Fruit fly (Drosophila melanogaster) whole organism, adult: ENCODE results near the gene Idh3a.

Source experiments
- CG11617 ChIP-seq: fragments of 200-800 bp; sonication (Bioruptor generic); optimal IDR thresholded peaks from 2 replicates; lab custom pipeline; 2017; ENCODE audit warnings: mild to moderate bottlenecking, missing biosample characterization, missing genetic modification reagents, missing genetic modification characterization
- CG12768 ChIP-seq: fragments of 200-800 bp; sonication (Bioruptor generic); optimal IDR thresholded peaks from 2 replicates; lab custom pipeline; 2017; ENCODE audit warnings: missing biosample characterization, missing genetic modification characterization, mild to moderate bottlenecking, moderate library complexity, missing genetic modification reagents
- CG14711 ChIP-seq: fragments of 200-800 bp; sonication (Bioruptor generic); optimal IDR thresholded peaks from 2 replicates; lab custom pipeline; 2018; ENCODE audit warnings: missing biosample characterization, mild to moderate bottlenecking, missing genetic modification characterization, moderate library complexity
- CG1620 ChIP-seq: fragments of 200-800 bp; sonication (Bioruptor generic); optimal IDR thresholded peaks from 2 replicates; lab custom pipeline; 2016; ENCODE audit warnings: missing biosample characterization, missing genetic modification characterization
- CG33017 ChIP-seq: fragments of 200-800 bp; sonication (Bioruptor generic); optimal IDR thresholded peaks from 2 replicates; lab custom pipeline; 2018; ENCODE audit warnings: missing biosample characterization, mild to moderate bottlenecking, missing genetic modification characterization, moderate library complexity
- CG5204 ChIP-seq: fragments of 200-800 bp; sonication (Bioruptor generic); optimal IDR thresholded peaks from 2 replicates; lab custom pipeline; 2016; ENCODE audit warnings: missing biosample characterization, missing genetic modification characterization
- CG7045 ChIP-seq: fragments of 200-800 bp; sonication (Bioruptor generic); optimal IDR thresholded peaks from 2 replicates; lab custom pipeline; 2017; ENCODE audit warnings: missing biosample characterization, mild to moderate bottlenecking, missing genetic modification characterization
- CG7101 ChIP-seq: fragments of 200-800 bp; sonication (Bioruptor generic); optimal IDR thresholded peaks from 2 replicates; lab custom pipeline; 2018; ENCODE audit warnings: missing biosample characterization, mild to moderate bottlenecking, missing genetic modification characterization, moderate library complexity
- Clk ChIP-seq: fragments of 200-800 bp; sonication (Bioruptor generic); optimal IDR thresholded peaks from 2 replicates; lab custom pipeline; 2017; ENCODE audit warnings: missing biosample characterization, missing genetic modification characterization
- Crg-1 ChIP-seq: fragments of 200-800 bp; sonication (Bioruptor generic); optimal IDR thresholded peaks from 2 replicates; lab custom pipeline; 2016; ENCODE audit warnings: missing biosample characterization, missing genetic modification characterization
- Hr96 ChIP-seq: fragments of 200-800 bp; sonication (Bioruptor generic); optimal IDR thresholded peaks from 2 replicates; lab custom pipeline; 2016; ENCODE audit warnings: missing biosample characterization, missing genetic modification characterization
- Mnt ChIP-seq: fragments of 200-800 bp; sonication (Bioruptor generic); optimal IDR thresholded peaks from 2 replicates; lab custom pipeline; 2016; ENCODE audit warnings: missing biosample characterization, mild to moderate bottlenecking, missing genetic modification characterization
- bab1 ChIP-seq: fragments of 200-800 bp; sonication (Bioruptor generic); optimal IDR thresholded peaks from 3 replicates; lab custom pipeline; 2019; ENCODE audit warnings: missing biosample characterization, mild to moderate bottlenecking, missing genetic modification characterization, moderate library complexity
- cic ChIP-seq: fragments of 200-800 bp; sonication (Bioruptor generic); optimal IDR thresholded peaks from 2 replicates; lab custom pipeline; 2017; ENCODE audit warnings: missing biosample characterization, mild to moderate bottlenecking, missing genetic modification characterization, moderate library complexity
- cnc ChIP-seq, 2 experiments: fragments of >200 bp; optimal IDR thresholded peaks; 2 replicates each; lab custom pipeline; 2017
- kay ChIP-seq: fragments of 200-800 bp; sonication (Bioruptor generic); peaks from one replicate; lab custom pipeline; 2016; ENCODE audit warnings: missing biosample characterization, missing genetic modification characterization, borderline replicate concordance
- ovo ChIP-seq: fragments of 200-800 bp; sonication (Bioruptor generic); optimal IDR thresholded peaks from 2 replicates; lab custom pipeline; 2016; ENCODE audit warnings: missing biosample characterization, missing genetic modification characterization
- pad ChIP-seq: fragments of 200-800 bp; sonication (Bioruptor generic); optimal IDR thresholded peaks from 3 replicates; lab custom pipeline; 2017; ENCODE audit warnings: missing biosample characterization, missing genetic modification characterization, mild to moderate bottlenecking, moderate library complexity, missing genetic modification reagents
- tj ChIP-seq: fragments of 200-800 bp; sonication (Bioruptor generic); optimal IDR thresholded peaks from 3 replicates; lab custom pipeline; 2017; ENCODE audit warnings: missing biosample characterization, mild to moderate bottlenecking, missing genetic modification characterization, moderate library complexity
- toe ChIP-seq: fragments of 200-800 bp; sonication (Bioruptor generic); optimal IDR thresholded peaks from 2 replicates; lab custom pipeline; 2016; ENCODE audit warnings: missing biosample characterization, missing genetic modification characterization

The Idh3a gene

dm6 chrX:19495611-19496583, 25.7 kb downstream of the Idh3a start:
- TF ChIP-seq Clk (GFP tag; lab: Kevin White, UChicago) (no peak), CG7101 (tag; lab: Kevin White, UChicago) (peak; percentile 30), CG5204 (GFP tag; lab: Kevin White, UChicago) (no peak), Mnt (peak; percentile 17), tj (peak; percentile 92), CG12768 (peak; percentile 22)

- TF ChIP-seq ovo (peak; percentile 9), CG12768 (no peak), CG1620 (peak; percentile 72), CG7101 (tag; lab: Kevin White, UChicago) (peak; percentile 10), bab1 (GFP tag; lab: Kevin White, UChicago) (peak; percentile 8), CG5204 (GFP tag; lab: Kevin White, UChicago) (no peak), toe (GFP tag; lab: Kevin White, UChicago) (peak; percentile 34)
These were observed 26.6 kb downstream of the Idh3a start, which contains the start of the genes ksh, CG14200 and Pfrx for dm6 chrX:19494830-19495610. Gene ksh, minus strand, starts transcription at chrX:19494992. Gene CG14200, plus strand, starts transcription at chrX:19495505. Gene Pfrx, plus strand, starts transcription at chrX:19495505.

dm6 chrX:19494285-19494684, 27.3 kb downstream of the Idh3a start, which contains the start of gene CG12204:
Gene CG12204, minus strand, starts transcription at chrX:19494401.
- TF ChIP-seq bab1 (GFP tag; lab: Kevin White, UChicago): no peak
- peak; percentile 29 for TF ChIP-seq CG11617 (GFP tag; lab: Kevin White, UChicago)
- TF ChIP-seq Hr96 (GFP tag; lab: Kevin White, UChicago): no peak
- peak; percentile 16 for TF ChIP-seq CG14711 (tag; lab: Kevin White, UChicago)
- peak; percentile 33 for TF ChIP-seq CG7101 (tag; lab: Kevin White, UChicago)
- TF ChIP-seq Crg-1: peak; percentile 6
- peak; percentile 47 for TF ChIP-seq CG1620
- no peak for TF ChIP-seq CG7045
- TF ChIP-seq pad: peak; percentile 61
- no peak for TF ChIP-seq CG5204 (GFP tag; lab: Kevin White, UChicago)
- TF ChIP-seq Mnt: peak; percentile 59
- peak; percentile 20 for TF ChIP-seq CG12768
- TF ChIP-seq kay (GFP tag; lab: Kevin White, UChicago): no peak

- no peak for TF ChIP-seq CG1620
- no peak for TF ChIP-seq pad
- TF ChIP-seq tj: peak; percentile 49
- no peak for TF ChIP-seq Clk (GFP tag; lab: Kevin White, UChicago)
- no peak for TF ChIP-seq CG7045
- peak; percentile 15 for TF ChIP-seq bab1 (GFP tag; lab: Kevin White, UChicago)
- no peak for TF ChIP-seq CG33017 (tag; lab: Kevin White, UChicago)
- peak; percentile 15 for TF ChIP-seq CG11617 (GFP tag; lab: Kevin White, UChicago)
- TF ChIP-seq Hr96 (GFP tag; lab: Kevin White, UChicago): no peak
- no peak for TF ChIP-seq CG12768
- TF ChIP-seq CG7101 (tag; lab: Kevin White, UChicago): no peak
- TF ChIP-seq cic (GFP tag; lab: Kevin White, UChicago): no peak
- TF ChIP-seq kay (GFP tag; lab: Kevin White, UChicago): no peak
- no peak for TF ChIP-seq CG14711 (tag; lab: Kevin White, UChicago)
- TF ChIP-seq Mnt: peak; percentile 66
- TF ChIP-seq toe (GFP tag; lab: Kevin White, UChicago): no peak
- TF ChIP-seq cnc (optimal IDR thresholded peaks at IDR 0.05; lab: Kevin White, UChicago): no peak
- TF ChIP-seq ovo: peak; percentile 16
- no peak for TF ChIP-seq Crg-1
- no peak for TF ChIP-seq CG5204 (GFP tag; lab: Kevin White, UChicago)
These were observed 29.5 kb downstream of the Idh3a start, which contains the start of the genes pcm and ND-18 for dm6 chrX:19491984-19492584. Gene pcm, minus strand, starts transcription at chrX:19492011. Gene ND-18, plus strand, starts transcription at chrX:19492421.

- TF ChIP-seq toe (GFP tag; lab: Kevin White, UChicago): no peak
- TF ChIP-seq Mnt: no peak
- TF ChIP-seq CG1620: no peak
- no peak for TF ChIP-seq CG7045
- no peak for TF ChIP-seq Clk (GFP tag; lab: Kevin White, UChicago)
- TF ChIP-seq CG11617 (GFP tag; lab: Kevin White, UChicago): no peak
- TF ChIP-seq CG5204 (GFP tag; lab: Kevin White, UChicago): no peak
- no peak for TF ChIP-seq CG14711 (tag; lab: Kevin White, UChicago)
- TF ChIP-seq bab1 (GFP tag; lab: Kevin White, UChicago): no peak
- TF ChIP-seq ovo: no peak
- no peak for TF ChIP-seq Hr96 (GFP tag; lab: Kevin White, UChicago)
- no peak for TF ChIP-seq pad
- no peak for TF ChIP-seq CG12768
- no peak for TF ChIP-seq CG7101 (tag; lab: Kevin White, UChicago)
- no peak for TF ChIP-seq cic (GFP tag; lab: Kevin White, UChicago)
These were observed 36.6 kb downstream of the Idh3a start for dm6 chrX:19485057-19485456.
